Worm (Caenorhabditis elegans) whole organism, L1 larva: ENCODE measurements around the gene srh-212.
"Not testable (repeated sequence)": the region's sequence is repeated elsewhere in the genome, so short reads cannot be mapped to it uniquely, and the experiment has no call there.

Source experiments
- efl-1 ChIP-seq, 4 experiments: fragments of 150-350 bp; optimal IDR thresholded peaks in 3 of 4; peaks in 1 of 4; 1 replicate in 1 of 4; 2 replicates in 3 of 4; lab custom pipeline; 2014; ENCODE audit warnings: missing biosample characterization in 2 of 4, missing genetic modification characterization in 2 of 4, missing genetic modification reagents in 2 of 4
- lin-14 ChIP-seq: fragments of 200-800 bp; sonication (Bioruptor generic); optimal IDR thresholded peaks from 2 replicates; lab custom pipeline; 2018; ENCODE audit warnings: mild to moderate bottlenecking, missing genetic modification characterization, moderate library complexity, missing compliant biosample characterization
- lsy-2 ChIP-seq, 2 experiments: fragments of 150-350 bp; optimal IDR thresholded peaks; 2 replicates each; lab custom pipeline; 2014; ENCODE audit warnings: missing biosample characterization in 2 of 2, missing genetic modification characterization in 2 of 2
- ztf-4 ChIP-seq: fragments of 150-350 bp; optimal IDR thresholded peaks from 2 replicates; lab custom pipeline; 2014; ENCODE audit warnings: missing biosample characterization, missing genetic modification characterization

ce11 chrV:3572408-3572807, 24.5 kb downstream of the srh-212 start, which contains the start of gene F40C5.1:
- not testable (repeated sequence) for TF ChIP-seq efl-1 (optimal IDR thresholded peaks at IDR 0.05; lab: Kevin White, UChicago); efl-1 (GFP tag; optimal IDR thresholded peaks at IDR 0.05 in 1 of 2; lab: Kevin White, UChicago); ztf-4 (tag; lab: Kevin White, UChicago); lin-14 (GFP tag; lab: Kevin White, UChicago); lsy-2 (tag; optimal IDR thresholded peaks at IDR 0.05; lab: Kevin White, UChicago)
